Worm (Caenorhabditis elegans): ENCODE data around the gene wbp-2.
A peak's percentile ranks its signal among the peaks of the same experiment; 100 is the strongest.

Gene wbp-2

DNA sequence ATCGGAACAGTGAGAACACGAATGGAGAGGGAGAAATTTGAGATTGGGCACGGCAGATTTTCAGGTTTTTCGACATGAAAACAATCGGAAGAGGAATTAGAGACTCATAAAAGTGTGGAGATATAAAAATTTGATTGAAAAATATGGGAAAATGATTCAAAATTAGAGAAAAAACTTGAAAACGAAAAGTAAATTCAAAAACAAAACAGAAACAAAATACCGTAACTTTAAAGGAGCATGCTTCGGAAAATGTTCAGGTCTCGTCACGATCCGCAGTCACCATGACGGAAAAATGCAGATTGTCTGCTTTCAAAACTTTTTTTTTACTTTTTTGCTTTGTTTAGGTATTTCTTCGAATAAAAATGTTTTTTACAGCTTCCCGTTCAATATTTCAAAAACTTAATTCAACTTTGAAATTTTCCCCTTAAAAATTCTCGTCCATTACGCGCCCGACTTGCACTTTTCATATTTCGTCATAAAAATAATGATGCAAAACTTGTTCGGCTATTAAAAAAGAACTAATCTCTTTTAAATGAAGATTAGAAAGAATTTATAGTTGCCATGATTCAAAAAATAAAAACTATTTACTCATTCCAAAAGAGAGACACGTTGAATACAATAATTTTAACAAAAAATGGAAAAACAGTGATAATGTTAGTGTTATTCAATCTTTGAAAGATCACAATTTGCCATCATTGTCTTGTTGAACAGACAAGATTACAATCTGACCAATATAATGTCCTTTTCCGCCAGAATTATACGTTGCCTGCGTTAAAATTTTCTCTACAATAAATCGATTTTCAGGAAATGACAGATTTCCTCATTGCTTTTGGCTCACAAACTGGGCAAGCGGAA is 44.2 kb upstream of the wbp-2 start, which contains the start of gene mtrr-1:
mtrr-1 (plus strand) TSS at position 805 of the 855 bp plus-strand sequence.
- TF ChIP-seq lin-26 (GFP tag; IDR thresholded peaks at IDR 0.05), result peak; percentile 49
- peak in 1 of 3 experiments; percentile 30 for TF ChIP-seq lin-35 (GFP tag; optimal IDR thresholded peaks at IDR 0.05)
- no peak for TF ChIP-seq Y56A3A.18 (GFP tag; IDR thresholded peaks at IDR 0.05)
- TF ChIP-seq lin-40 (tag; optimal IDR thresholded peaks at IDR 0.05), result peak; percentile 2
- no peak for TF ChIP-seq B0336.3 (GFP tag; IDR thresholded peaks at IDR 0.05)
- TF ChIP-seq ztf-6 (GFP tag; IDR thresholded peaks at IDR 0.05), result no peak
- TF ChIP-seq hrde-1 (tag; optimal IDR thresholded peaks at IDR 0.05; ENCODE audit: borderline replicate concordance), result no peak
- no peak for TF ChIP-seq Y67H2A.10 (GFP tag; conservative IDR thresholded peaks at IDR 0.05)
- no peak for TF ChIP-seq lag-1 (GFP tag; IDR thresholded peaks at IDR 0.05)
- peak; percentile 18 for TF ChIP-seq tbp1 (GFP tag; optimal IDR thresholded peaks at IDR 0.05)
- TF ChIP-seq F37B4.10 (GFP tag; IDR thresholded peaks at IDR 0.05), result no peak
- TF ChIP-seq hlh-12 (tag; optimal IDR thresholded peaks at IDR 0.05), result no peak
- no peak for TF ChIP-seq sea-2 (GFP tag; IDR thresholded peaks at IDR 0.05)
- TF ChIP-seq D2030.7 (GFP tag; IDR thresholded peaks at IDR 0.05), result peak; percentile 61
- no peak for TF ChIP-seq bed-2 (GFP tag; IDR thresholded peaks at IDR 0.05)
- peak; percentile 57 for TF ChIP-seq madf-8 (GFP tag; conservative IDR thresholded peaks at IDR 0.05)
- no peak for TF ChIP-seq unc-130 (GFP tag; optimal IDR thresholded peaks at IDR 0.05)
- no peak for TF ChIP-seq rec-8 (tag; optimal IDR thresholded peaks at IDR 0.05)
- TF ChIP-seq T26A5.8 (tag; optimal IDR thresholded peaks at IDR 0.05), result no peak
- no peak for TF ChIP-seq K11D2.4 (GFP tag; IDR thresholded peaks at IDR 0.05)
- no peak for TF ChIP-seq attf-5 (GFP tag; optimal IDR thresholded peaks at IDR 0.05)
- TF ChIP-seq nhr-27 (tag; optimal IDR thresholded peaks at IDR 0.05), result no peak
- no peak for TF ChIP-seq snpc-4 (GFP tag; optimal IDR thresholded peaks at IDR 0.05)
- TF ChIP-seq snpc-4 (tag; optimal IDR thresholded peaks at IDR 0.05), result no peak
- no peak for TF ChIP-seq pbrm-1 (GFP tag; IDR thresholded peaks at IDR 0.05)
- TF ChIP-seq unc-62 (GFP tag; optimal IDR thresholded peaks at IDR 0.05), result no peak
- TF ChIP-seq Y53F4B.3 (GFP tag; IDR thresholded peaks at IDR 0.05), result no peak
- TF ChIP-seq xnd-1 (tag; optimal IDR thresholded peaks at IDR 0.05), result peak; percentile 62
- TF ChIP-seq somi-1 (GFP tag; optimal IDR thresholded peaks at IDR 0.05), result no peak
- no peak for TF ChIP-seq ceh-58 (GFP tag; IDR thresholded peaks at IDR 0.05)
- TF ChIP-seq aptf-2 (GFP tag; conservative IDR thresholded peaks at IDR 0.05), result no peak
- TF ChIP-seq athp-1 (tag; optimal IDR thresholded peaks at IDR 0.05), result no peak
- TF ChIP-seq ztf-18 (tag; optimal IDR thresholded peaks at IDR 0.05), result no peak
- no peak for TF ChIP-seq let-607 (tag; optimal IDR thresholded peaks at IDR 0.05)
- no peak for TF ChIP-seq madf-10 (tag; optimal IDR thresholded peaks at IDR 0.05)
- TF ChIP-seq attf-6 (GFP tag; IDR thresholded peaks at IDR 0.05), result no peak
- TF ChIP-seq cebp-2 (GFP tag; IDR thresholded peaks at IDR 0.05), result no peak
- TF ChIP-seq F57C9.4 (tag; optimal IDR thresholded peaks at IDR 0.05), result no peak
- TF ChIP-seq F33H1.4 (GFP tag; IDR thresholded peaks at IDR 0.05), result peak; percentile 91
- no peak for TF ChIP-seq zim-3 (tag; optimal IDR thresholded peaks at IDR 0.05)
- no peak for TF ChIP-seq mxl-1 (tag; optimal IDR thresholded peaks at IDR 0.05)
- no peak for TF ChIP-seq atf-7 (tag; optimal IDR thresholded peaks at IDR 0.05)
- TF ChIP-seq lsy-27 (tag; optimal IDR thresholded peaks at IDR 0.05; ENCODE audit: borderline replicate concordance, insufficient read depth), result no peak
- TF ChIP-seq lir-1 (GFP tag; conservative IDR thresholded peaks at IDR 0.05), result peak; percentile 5; the same call in 1 of the 2 replicates
- no peak for TF ChIP-seq B0035.1 (tag; optimal IDR thresholded peaks at IDR 0.05)
- no peak for TF ChIP-seq nhr-120 (GFP tag; IDR thresholded peaks at IDR 0.05)
- TF ChIP-seq ceh-79 (tag; optimal IDR thresholded peaks at IDR 0.05), result no peak
- no peak for TF ChIP-seq nhr-90 (tag; optimal IDR thresholded peaks at IDR 0.05)

Measured in whole organism, young adult.